Worm (Caenorhabditis elegans) whole organism, midembryonic: ENCODE measurements around the gene ptr-24.

Experiments used
- T22C8.4 ChIP-seq: fragments of 200-800 bp; sonication (Bioruptor generic); IDR thresholded peaks from 2 replicates; pipeline ENCODE4 v1.3.6; 2022; ENCODE audit warnings: missing genetic modification characterization, missing compliant biosample characterization
- cog-1 ChIP-seq: sonication (generic microtip); optimal IDR thresholded peaks from 2 replicates; lab custom pipeline; 2016; ENCODE audit warnings: missing genetic modification characterization, missing compliant biosample characterization
- flt-1 ChIP-seq: fragments of 200-800 bp; sonication (Bioruptor generic); IDR thresholded peaks from 2 replicates; pipeline ENCODE4 v1.3.6; 2022; ENCODE audit warnings: missing genetic modification characterization, missing compliant biosample characterization
- klf-2 ChIP-seq: fragments of 200-800 bp; sonication (Bioruptor generic); conservative IDR thresholded peaks from 2 replicates; pipeline ENCODE4 v1.3.6; 2022; ENCODE audit warnings: missing genetic modification reagents, missing genetic modification characterization, missing compliant biosample characterization
- med-1 ChIP-seq: sonication (generic microtip); optimal IDR thresholded peaks from 2 replicates; lab custom pipeline; 2017; ENCODE audit warnings: missing genetic modification characterization, mild to moderate bottlenecking, missing compliant biosample characterization, antibody characterized with exemption, missing genetic modification reagents; ENCODE audit not compliant: insufficient read depth
- ref-1 ChIP-seq: fragments of 200-800 bp; sonication (Bioruptor generic); conservative IDR thresholded peaks from 2 replicates; pipeline ENCODE4 v1.3.6; 2022; ENCODE audit warnings: missing genetic modification reagents, missing genetic modification characterization, missing compliant biosample characterization
- tab-1 ChIP-seq: fragments of 200-800 bp; sonication (Bioruptor generic); IDR thresholded peaks from 2 replicates; pipeline ENCODE4 v1.3.6; 2022; ENCODE audit warnings: missing genetic modification characterization, missing compliant biosample characterization
- ztf-23 ChIP-seq: fragments of 200-800 bp; sonication (Bioruptor generic); IDR thresholded peaks from 2 replicates; pipeline ENCODE4 v1.3.6; 2022; ENCODE audit warnings: missing genetic modification reagents, missing genetic modification characterization, missing compliant biosample characterization
- ztf-29 ChIP-seq: fragments of 200-800 bp; sonication (Bioruptor generic); IDR thresholded peaks from 2 replicates; pipeline ENCODE4 v1.3.6; 2022; ENCODE audit warnings: missing genetic modification reagents, missing genetic modification characterization, missing compliant biosample characterization

The ptr-24 gene

DNA sequence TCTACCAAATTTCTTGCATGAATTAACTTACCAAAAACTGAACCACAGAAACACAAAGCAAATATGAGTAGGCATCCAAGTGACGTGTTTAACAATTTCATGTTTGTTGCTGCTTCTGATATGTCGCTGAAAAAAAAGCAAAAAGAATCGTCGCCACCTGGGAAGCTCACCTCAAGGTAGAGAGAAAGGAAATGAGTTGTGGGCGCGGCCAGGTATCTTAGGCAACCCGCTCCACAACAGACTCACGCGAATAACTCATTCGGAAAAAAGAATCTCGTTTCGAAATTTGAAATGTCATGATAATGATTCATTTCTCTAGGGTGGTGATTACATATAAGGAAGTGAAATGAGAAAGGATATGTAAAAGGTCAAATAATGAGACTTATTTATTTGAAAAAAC, 57.1 kb downstream of the ptr-24 start, which contains the start of gene irld-2:
Gene irld-2, minus strand, starts transcription at position 101 of the 400 bp plus-strand sequence.
- no peak for TF ChIP-seq med-1 (GFP tag; lab: Kevin White, UChicago)
- no peak for TF ChIP-seq T22C8.4 (GFP tag; lab: Robert Waterston, UW)
- no peak for TF ChIP-seq cog-1 (tag; lab: Kevin White, UChicago)
- TF ChIP-seq flt-1 = no peak
- no peak for TF ChIP-seq klf-2
- TF ChIP-seq ref-1 = no peak
- TF ChIP-seq ztf-29 = no peak
- no peak for TF ChIP-seq ztf-23
- no peak for TF ChIP-seq tab-1 (GFP tag; lab: Robert Waterston, UW)

DNA sequence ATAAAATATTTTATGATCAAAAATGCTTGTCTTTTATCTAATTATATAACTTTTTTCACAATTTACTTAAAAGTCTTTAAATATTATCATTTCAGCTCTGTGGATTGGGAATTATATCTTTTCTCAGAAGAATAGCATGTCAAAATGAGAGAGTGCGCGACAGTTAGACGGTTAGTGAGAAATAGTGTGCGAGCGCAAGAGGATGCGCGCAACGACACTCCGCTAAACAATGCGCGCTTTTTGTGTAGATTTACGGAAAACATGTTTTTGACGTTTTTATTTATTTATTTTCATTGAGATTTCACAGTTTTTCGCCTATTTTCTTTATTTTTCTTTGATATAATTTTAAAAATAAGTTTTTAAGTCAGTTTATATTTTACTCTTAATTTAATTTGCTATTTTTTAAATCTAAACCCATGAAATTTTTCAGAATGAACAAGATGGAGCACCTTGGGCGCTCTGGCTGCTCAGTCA, 58.8 kb downstream of the ptr-24 start, which contains the start of gene F02C12.3:
Gene F02C12.3, plus strand, starts transcription at position 424 of the 474 bp plus-strand sequence.
- TF ChIP-seq cog-1 (tag; lab: Kevin White, UChicago) = peak; percentile 44
- TF ChIP-seq ref-1 = no peak
- TF ChIP-seq flt-1 = no peak
